Fruit fly (Drosophila melanogaster) whole organism, embryonic: Measurements from ENCODE around the gene S-Lap4.

Experiments
- B-H2 ChIP-seq: fragments of 200-800 bp; sonication (Bioruptor generic); optimal IDR thresholded peaks from 2 replicates; lab custom pipeline; 2018; ENCODE audit warnings: missing biosample characterization, mild to moderate bottlenecking, missing genetic modification characterization
- BEAF-32 ChIP-seq: fragments of 200-800 bp; sonication (Bioruptor generic); optimal IDR thresholded peaks from 3 replicates; lab custom pipeline; 2017; ENCODE audit warnings: missing biosample characterization, missing genetic modification characterization, mild to moderate bottlenecking, moderate library complexity, missing genetic modification reagents
- CG10431 ChIP-seq: fragments of 200-800 bp; sonication (Bioruptor generic); optimal IDR thresholded peaks from 3 replicates; lab custom pipeline; 2018; ENCODE audit warnings: missing biosample characterization, mild to moderate bottlenecking, missing genetic modification characterization
- CG12744 ChIP-seq: fragments of 200-800 bp; sonication (Bioruptor generic); optimal IDR thresholded peaks from 2 replicates; lab custom pipeline; 2016; ENCODE audit warnings: missing biosample characterization, missing genetic modification characterization
- CG13894 ChIP-seq: fragments of 200-800 bp; sonication (Bioruptor generic); optimal IDR thresholded peaks from 3 replicates; lab custom pipeline; 2018; ENCODE audit warnings: missing biosample characterization, mild to moderate bottlenecking, missing genetic modification characterization, moderate library complexity
- CG14050 ChIP-seq: fragments of 200-800 bp; sonication (Bioruptor generic); IDR thresholded peaks from 3 replicates; pipeline ENCODE4 v1.3.6; 2022; ENCODE audit warnings: missing biosample characterization, missing genetic modification characterization
- CG15269 ChIP-seq: fragments of 200-800 bp; sonication (Bioruptor generic); optimal IDR thresholded peaks from 2 replicates; lab custom pipeline; 2018; ENCODE audit warnings: missing biosample characterization, mild to moderate bottlenecking, missing genetic modification characterization, moderate library complexity
- CG1603 ChIP-seq: fragments of 200-800 bp; sonication (Bioruptor generic); optimal IDR thresholded peaks from 2 replicates; lab custom pipeline; 2019; ENCODE audit warnings: missing biosample characterization, mild to moderate bottlenecking, missing genetic modification characterization, moderate library complexity
- CG17568 ChIP-seq: fragments of 200-800 bp; sonication (Bioruptor generic); optimal IDR thresholded peaks from 2 replicates; lab custom pipeline; 2018; ENCODE audit warnings: missing biosample characterization, mild to moderate bottlenecking, missing genetic modification characterization, moderate library complexity
- CG18476 ChIP-seq: fragments of 200-800 bp; sonication (Bioruptor generic); optimal IDR thresholded peaks from 2 replicates; lab custom pipeline; 2016; ENCODE audit warnings: missing biosample characterization, mild to moderate bottlenecking, missing genetic modification characterization
- CG18599 ChIP-seq: fragments of 200-800 bp; sonication (Bioruptor generic); optimal IDR thresholded peaks from 3 replicates; lab custom pipeline; 2017; ENCODE audit warnings: missing biosample characterization, missing genetic modification characterization, mild to moderate bottlenecking, moderate library complexity, missing genetic modification reagents
- CG32767 ChIP-seq: fragments of 200-800 bp; sonication (Bioruptor generic); IDR thresholded peaks from 2 replicates; pipeline ENCODE4 v1.3.6; 2022; ENCODE audit warnings: missing biosample characterization, missing genetic modification characterization
- CG3281 ChIP-seq: fragments of 200-800 bp; sonication (Bioruptor generic); optimal IDR thresholded peaks from 3 replicates; lab custom pipeline; 2017; ENCODE audit warnings: missing biosample characterization, mild to moderate bottlenecking, missing genetic modification characterization
- CG34376 ChIP-seq: fragments of 200-800 bp; sonication (Bioruptor generic); optimal IDR thresholded peaks from 2 replicates; lab custom pipeline; 2018; ENCODE audit warnings: missing biosample characterization, mild to moderate bottlenecking, missing genetic modification characterization
- CG34422 ChIP-seq: fragments of 200-800 bp; sonication (Bioruptor generic); IDR thresholded peaks from 3 replicates; pipeline ENCODE4 v1.3.6; 2022; ENCODE audit warnings: missing biosample characterization, missing genetic modification characterization
- CG43689 ChIP-seq: fragments of 200-800 bp; sonication (Bioruptor generic); IDR thresholded peaks from 2 replicates; pipeline ENCODE4 v1.3.6; 2022; ENCODE audit warnings: missing biosample characterization, missing genetic modification characterization
- CG4404 ChIP-seq: fragments of 200-800 bp; sonication (Bioruptor generic); IDR thresholded peaks from 2 replicates; pipeline ENCODE4 v1.3.6; 2022; ENCODE audit warnings: missing biosample characterization, missing genetic modification characterization
- CG5245 ChIP-seq: fragments of 200-800 bp; sonication (Bioruptor generic); optimal IDR thresholded peaks from 3 replicates; lab custom pipeline; 2016; ENCODE audit warnings: missing biosample characterization, missing genetic modification characterization
- CG6854 ChIP-seq: fragments of 200-800 bp; sonication (Bioruptor generic); optimal IDR thresholded peaks from 3 replicates; lab custom pipeline; 2017; ENCODE audit warnings: missing biosample characterization, mild to moderate bottlenecking, missing genetic modification characterization
- CG7271 ChIP-seq: fragments of 200-800 bp; sonication (Bioruptor generic); optimal IDR thresholded peaks from 2 replicates; lab custom pipeline; 2018; ENCODE audit warnings: missing biosample characterization, mild to moderate bottlenecking, missing genetic modification characterization, moderate library complexity
- CG8089 ChIP-seq: fragments of 200-800 bp; sonication (Bioruptor generic); optimal IDR thresholded peaks from 3 replicates; lab custom pipeline; 2016; ENCODE audit warnings: missing biosample characterization, missing genetic modification characterization
- CG9609 ChIP-seq: fragments of 200-800 bp; sonication (Bioruptor generic); optimal IDR thresholded peaks from 3 replicates; lab custom pipeline; 2016; ENCODE audit warnings: missing biosample characterization, missing genetic modification characterization
- Camta ChIP-seq: fragments of 200-800 bp; sonication (Bioruptor generic); optimal IDR thresholded peaks from 2 replicates; lab custom pipeline; 2016; ENCODE audit warnings: missing biosample characterization, missing genetic modification characterization
- CoRest ChIP-seq: fragments of 200-800 bp; sonication (Bioruptor generic); optimal IDR thresholded peaks from 3 replicates; lab custom pipeline; 2018; ENCODE audit warnings: missing biosample characterization, mild to moderate bottlenecking, missing genetic modification characterization, moderate library complexity
- HLH4C ChIP-seq: fragments of 200-800 bp; sonication (Bioruptor generic); IDR thresholded peaks from 3 replicates; pipeline ENCODE4 v1.3.6; 2022; ENCODE audit warnings: missing biosample characterization, missing genetic modification characterization; ENCODE audit not compliant: partially characterized antibody
- HmgD ChIP-seq: fragments of 200-800 bp; sonication (Bioruptor generic); optimal IDR thresholded peaks from 3 replicates; lab custom pipeline; 2016; ENCODE audit warnings: missing biosample characterization, missing genetic modification characterization
- Oaz ChIP-seq: fragments of 200-800 bp; sonication (Bioruptor generic); IDR thresholded peaks from 2 replicates; pipeline ENCODE4 v1.3.6; 2022; ENCODE audit warnings: missing biosample characterization, missing genetic modification characterization
- Poxn ChIP-seq: fragments of 200-800 bp; sonication (Bioruptor generic); IDR thresholded peaks from 2 replicates; pipeline ENCODE4 v1.3.6; 2022; ENCODE audit warnings: missing biosample characterization, missing genetic modification characterization
- Stat92E ChIP-seq, 3 experiments: fragments of >200 bp in 2 of 3; fragments of 200-800 bp in 1 of 3; sonication (Bioruptor generic) in 1 of 3; optimal IDR thresholded peaks; 2 replicates each; lab custom pipeline; 2017 to 2019; ENCODE audit warnings: missing biosample characterization in 3 of 3, missing genetic modification characterization in 3 of 3, mild to moderate bottlenecking in 1 of 3, moderate library complexity in 1 of 3
- TFAM ChIP-seq: fragments of 200-800 bp; sonication (Bioruptor generic); optimal IDR thresholded peaks from 2 replicates; lab custom pipeline; 2017; ENCODE audit warnings: missing biosample characterization, missing genetic modification characterization, inconsistent platforms
- ara ChIP-seq: fragments of 200-800 bp; sonication (Bioruptor generic); IDR thresholded peaks from 2 replicates; pipeline ENCODE4 v1.3.6; 2022; ENCODE audit warnings: missing biosample characterization, missing genetic modification characterization
- bab2 ChIP-seq: fragments of 200-800 bp; sonication (Bioruptor generic); optimal IDR thresholded peaks from 2 replicates; lab custom pipeline; 2016; ENCODE audit warnings: missing biosample characterization, missing genetic modification characterization
- bcd ChIP-seq: fragments of 200-800 bp; sonication (Bioruptor generic); optimal IDR thresholded peaks from 2 replicates; lab custom pipeline; 2017; ENCODE audit warnings: missing biosample characterization, mild to moderate bottlenecking, missing genetic modification characterization
- chm ChIP-seq: fragments of 200-800 bp; sonication (Bioruptor generic); IDR thresholded peaks from 2 replicates; pipeline ENCODE4 v1.3.6; 2022; ENCODE audit warnings: missing biosample characterization, missing genetic modification characterization
- chn ChIP-seq: fragments of 200-800 bp; sonication (Bioruptor generic); optimal IDR thresholded peaks from 2 replicates; lab custom pipeline; 2016; ENCODE audit warnings: missing biosample characterization, missing genetic modification characterization
- croc ChIP-seq: fragments of 200-800 bp; sonication (Bioruptor generic); conservative IDR thresholded peaks from 3 replicates; pipeline ENCODE4 v1.3.6; 2022; ENCODE audit warnings: missing biosample characterization, missing genetic modification characterization
- crol ChIP-seq: fragments of 200-800 bp; sonication (Bioruptor generic); IDR thresholded peaks from 2 replicates; pipeline ENCODE4 v1.3.6; 2022; ENCODE audit warnings: missing biosample characterization, missing genetic modification characterization
- dmrt99B ChIP-seq: fragments of 200-800 bp; sonication (Bioruptor generic); optimal IDR thresholded peaks from 2 replicates; lab custom pipeline; 2018; ENCODE audit warnings: missing biosample characterization, mild to moderate bottlenecking, missing genetic modification characterization, moderate library complexity
- en ChIP-seq: fragments of 200-800 bp; sonication (Bioruptor generic); optimal IDR thresholded peaks from 2 replicates; lab custom pipeline; 2016; ENCODE audit warnings: missing biosample characterization, missing genetic modification characterization
- gem ChIP-seq: fragments of 200-800 bp; sonication (Bioruptor generic); optimal IDR thresholded peaks from 2 replicates; lab custom pipeline; 2019; ENCODE audit warnings: missing biosample characterization, mild to moderate bottlenecking, missing genetic modification characterization, moderate library complexity
- gt ChIP-seq: fragments of 200-800 bp; sonication (Bioruptor generic); IDR thresholded peaks from 2 replicates; pipeline ENCODE4 v1.3.6; 2022; ENCODE audit warnings: missing biosample characterization, missing genetic modification characterization
- knrl ChIP-seq: fragments of 200-800 bp; sonication (Bioruptor generic); IDR thresholded peaks from 3 replicates; pipeline ENCODE4 v1.3.6; 2022; ENCODE audit warnings: missing biosample characterization, missing genetic modification characterization; ENCODE audit not compliant: partially characterized antibody
- otp ChIP-seq: fragments of 200-800 bp; sonication (Bioruptor generic); IDR thresholded peaks from 3 replicates; pipeline ENCODE4, ENCODE4 v1.3.6; 2022; ENCODE audit warnings: missing biosample characterization, missing genetic modification characterization
- sc ChIP-seq, 3 experiments: fragments of >200 bp in 2 of 3; fragments of 200-800 bp in 1 of 3; sonication (Bioruptor generic) in 1 of 3; optimal IDR thresholded peaks; 2 replicates in 2 of 3; 3 replicates in 1 of 3; lab custom pipeline; 2017; ENCODE audit warnings: mild to moderate bottlenecking in 1 of 3, missing biosample characterization in 1 of 3, missing genetic modification characterization in 1 of 3, missing genetic modification reagents in 1 of 3
- slbo ChIP-seq: fragments of 200-800 bp; sonication (Bioruptor generic); IDR thresholded peaks from 2 replicates; pipeline ENCODE4 v1.3.6; 2022; ENCODE audit warnings: missing biosample characterization, missing genetic modification characterization
- stwl ChIP-seq: fragments of 200-800 bp; sonication (Bioruptor generic); optimal IDR thresholded peaks from 3 replicates; lab custom pipeline; 2018; ENCODE audit warnings: missing biosample characterization, mild to moderate bottlenecking, missing genetic modification characterization, moderate library complexity
- trem ChIP-seq: fragments of 200-800 bp; optimal IDR thresholded peaks from 3 replicates; lab custom pipeline; 2019; ENCODE audit warnings: missing biosample characterization, mild to moderate bottlenecking, missing genetic modification characterization, moderate library complexity
- trh ChIP-seq: fragments of 200-800 bp; sonication (Bioruptor generic); optimal IDR thresholded peaks from 2 replicates; lab custom pipeline; 2016; ENCODE audit warnings: missing biosample characterization, missing genetic modification characterization
- zf30C ChIP-seq: fragments of 200-800 bp; sonication (Bioruptor generic); optimal IDR thresholded peaks from 3 replicates; lab custom pipeline; 2018; ENCODE audit warnings: missing biosample characterization, mild to moderate bottlenecking, missing genetic modification characterization

The S-Lap4 gene

DNA sequence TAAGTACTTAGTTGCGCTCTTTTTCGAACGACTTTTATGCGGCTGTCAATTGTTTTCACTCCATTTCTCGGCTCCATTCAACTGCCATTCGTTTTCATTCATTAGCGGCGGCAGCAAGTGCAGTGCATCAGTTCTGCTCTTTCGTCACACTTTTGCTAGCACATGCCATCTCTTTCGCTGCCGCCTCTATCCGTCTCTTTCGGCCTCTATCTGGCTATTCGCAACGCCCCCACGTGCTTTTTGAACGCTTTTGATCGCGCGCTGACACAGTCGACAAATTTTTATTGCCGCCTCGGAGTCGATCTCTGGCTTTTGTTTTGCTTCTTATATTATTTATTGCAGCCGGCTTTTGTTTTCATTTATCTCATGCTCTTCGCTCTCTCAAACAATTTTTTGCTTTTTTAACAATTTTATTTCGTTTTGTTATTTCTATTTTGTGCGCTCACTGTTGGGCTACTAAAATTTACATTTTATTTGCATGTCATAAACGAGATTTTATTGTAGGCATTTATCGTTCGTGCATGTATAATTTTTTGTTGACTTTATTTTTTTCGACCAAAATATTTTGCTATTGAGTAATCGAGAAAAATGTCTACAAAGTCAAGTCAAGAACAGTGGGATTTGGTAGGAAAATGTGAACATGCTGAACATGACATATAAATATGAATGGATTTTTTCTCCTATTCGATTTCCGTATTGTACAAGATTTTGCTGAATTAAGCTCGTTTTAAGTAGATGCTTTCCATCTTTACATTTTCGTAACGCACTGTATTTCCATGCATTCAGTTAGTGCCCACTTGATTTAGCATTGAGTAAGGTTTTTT, 31.9 kb downstream of the S-Lap4 start (continued):
- TF ChIP-seq dmrt99B (peak; percentile 12), CG14050 (GFP tag; lab: Robert Waterston, UW) (peak; percentile 10; the same call in 1 of the 3 replicates), ara (GFP tag; lab: Robert Waterston, UW) (no peak), CG4404 (GFP tag; lab: Robert Waterston, UW) (no peak), croc (GFP tag; lab: Robert Waterston, UW) (no peak), sc (optimal IDR thresholded peaks at IDR 0.05; lab: Kevin White, UChicago) (no peak), sc (GFP tag; optimal IDR thresholded peaks at IDR 0.05; lab: Kevin White, UChicago) (no peak), stwl (tag; lab: Kevin White, UChicago) (no peak), CG18476 (GFP tag; lab: Kevin White, UChicago) (no peak), crol (GFP tag; lab: Robert Waterston, UW) (no peak), CG12744 (no peak), bab2 (GFP tag; lab: Kevin White, UChicago) (no peak), CG43689 (GFP tag; lab: Robert Waterston, UW) (no peak), CG7271 (no peak), CG8089 (no peak), bcd (GFP tag; lab: Kevin White, UChicago) (no peak), zf30C (GFP tag; lab: Kevin White, UChicago) (no peak), Oaz (GFP tag; lab: Robert Waterston, UW) (no peak), TFAM (GFP tag; lab: Kevin White, UChicago) (no peak), CG9609 (no peak), CoRest (tag; lab: Kevin White, UChicago) (peak; percentile 32), HmgD (GFP tag; lab: Kevin White, UChicago) (no peak), en (GFP tag; lab: Kevin White, UChicago) (no peak), CG10431 (no peak), CG13894 (tag; lab: Kevin White, UChicago) (no peak), knrl (GFP tag; lab: Robert Waterston, UW) (no peak), BEAF-32 (GFP tag; lab: Kevin White, UChicago) (no peak), CG34376 (GFP tag; lab: Kevin White, UChicago) (no peak), slbo (GFP tag; lab: Robert Waterston, UW) (peak; percentile 42; the same call in 1 of the 2 replicates), CG34422 (GFP tag; lab: Robert Waterston, UW) (peak; percentile 39; the same call in 1 of the 3 replicates), Camta (no peak), CG3281 (GFP tag; lab: Kevin White, UChicago) (no peak), B-H2 (GFP tag; lab: Kevin White, UChicago) (no peak), CG6854 (no peak), CG15269 (tag; lab: Kevin White, UChicago) (peak; percentile 61), gt (no peak), chn (GFP tag; lab: Kevin White, UChicago) (no peak), CG18599 (no peak), CG32767 (GFP tag; lab: Robert Waterston, UW) (no peak), Stat92E (GFP tag; optimal IDR thresholded peaks at IDR 0.05; lab: Kevin White, UChicago) (no peak), HLH4C (GFP tag; lab: Robert Waterston, UW) (no peak), CG1603 (tag; lab: Kevin White, UChicago) (peak; percentile 18), otp (GFP tag; lab: Robert Waterston, UW) (0 out of 3 replicates have a peak, but pooled peaks have one; percentile 6), CG5245 (GFP tag; lab: Kevin White, UChicago) (no peak), Poxn (no peak), trh (GFP tag; lab: Kevin White, UChicago) (no peak), chm (GFP tag; lab: Robert Waterston, UW) (no peak), CG17568 (GFP tag; lab: Kevin White, UChicago) (no peak), gem (tag; lab: Kevin White, UChicago) (peak; percentile 45), trem (tag; lab: Kevin White, UChicago) (no peak)
